Worm (Caenorhabditis elegans): Measurements from ENCODE around the gene F40A3.4.

DNA sequence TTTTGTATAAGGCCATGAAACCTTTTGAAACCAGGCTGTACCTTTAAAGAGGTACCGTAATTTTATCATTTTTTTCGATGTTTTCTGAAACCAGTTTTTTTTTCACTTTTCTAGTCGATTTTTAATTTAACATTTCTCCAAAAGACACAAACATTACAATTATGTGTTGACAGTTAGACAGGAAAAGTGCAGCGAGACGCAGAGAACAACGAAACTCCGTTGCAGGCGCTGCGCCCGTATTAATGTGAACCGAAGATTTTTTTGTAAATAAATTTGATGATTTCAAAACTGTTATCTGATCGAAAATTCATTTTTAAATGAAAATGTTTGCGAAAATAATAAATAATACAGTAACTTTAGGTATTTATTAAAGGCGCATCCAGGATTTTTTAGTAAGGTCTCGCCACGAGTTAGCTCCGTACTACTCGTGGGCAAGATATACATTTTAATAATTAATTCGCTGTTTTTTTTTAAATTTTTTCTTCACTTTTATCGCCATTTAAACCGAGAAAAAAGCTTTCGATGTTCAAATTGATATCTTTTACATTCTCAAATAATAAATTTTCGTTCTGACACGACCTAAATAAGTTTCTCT is 1.4 kb downstream of the F40A3.4 start, which contains the start of gene F40A3.3:
- TF ChIP-seq elt-1 (tag; optimal IDR thresholded peaks at IDR 0.05; ENCODE audit: borderline replicate concordance, insufficient read depth) (no peak), ces-1 (GFP tag; optimal IDR thresholded peaks at IDR 0.05) (no peak), elt-3 (tag; optimal IDR thresholded peaks at IDR 0.05) (no peak), nhr-12 (tag; optimal IDR thresholded peaks at IDR 0.05) (no peak), unc-62 (GFP tag; optimal IDR thresholded peaks at IDR 0.05) (no peak), lsy-2 (tag; optimal IDR thresholded peaks at IDR 0.05) (no peak), pha-4 (tag; optimal IDR thresholded peaks at IDR 0.05) (no peak), mep-1 (tag; optimal IDR thresholded peaks at IDR 0.05) (no peak), ztf-11 (tag; optimal IDR thresholded peaks at IDR 0.05) (no peak), snpc-4 (tag; optimal IDR thresholded peaks at IDR 0.05) (no peak)
